Worm (Caenorhabditis elegans): ENCODE results near the gene F56B3.9.

DNA sequence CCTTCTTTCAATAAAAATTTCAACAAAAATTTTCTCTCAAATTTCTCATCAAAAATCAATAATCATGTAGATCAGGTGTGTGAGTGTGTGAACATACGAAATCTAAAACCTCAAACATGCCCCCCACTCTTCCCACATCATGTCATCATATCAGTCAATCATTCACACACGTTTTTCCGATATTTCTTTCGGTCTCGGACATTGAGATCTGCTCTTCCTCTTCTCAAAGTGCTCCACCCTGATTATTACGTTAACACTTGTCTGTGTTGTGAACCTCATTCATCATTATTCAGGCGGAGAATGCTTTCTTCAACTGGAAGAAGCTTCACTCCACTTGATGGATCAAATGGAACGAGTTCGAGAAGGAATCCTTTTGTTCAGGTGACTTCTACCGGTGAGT, 34.7 kb upstream of the F56B3.9 start, which contains the start of gene kvs-5:
- TF ChIP-seq hlh-11 (tag; optimal IDR thresholded peaks at IDR 0.05) (no peak), nhr-11 (tag; optimal IDR thresholded peaks at IDR 0.05) (no peak), nhr-77 (tag; optimal IDR thresholded peaks at IDR 0.05) (no peak), unc-39 (tag; optimal IDR thresholded peaks at IDR 0.05) (no peak), pha-4 (GFP tag; IDR thresholded peaks at IDR 0.05) (no peak), pha-4 (tag; optimal IDR thresholded peaks at IDR 0.05) (no peak), egl-27 (tag; optimal IDR thresholded peaks at IDR 0.05) (no peak)

All from whole organism, L4 larva.